Worm (Caenorhabditis elegans): ENCODE results near the gene smi-1.

DNA sequence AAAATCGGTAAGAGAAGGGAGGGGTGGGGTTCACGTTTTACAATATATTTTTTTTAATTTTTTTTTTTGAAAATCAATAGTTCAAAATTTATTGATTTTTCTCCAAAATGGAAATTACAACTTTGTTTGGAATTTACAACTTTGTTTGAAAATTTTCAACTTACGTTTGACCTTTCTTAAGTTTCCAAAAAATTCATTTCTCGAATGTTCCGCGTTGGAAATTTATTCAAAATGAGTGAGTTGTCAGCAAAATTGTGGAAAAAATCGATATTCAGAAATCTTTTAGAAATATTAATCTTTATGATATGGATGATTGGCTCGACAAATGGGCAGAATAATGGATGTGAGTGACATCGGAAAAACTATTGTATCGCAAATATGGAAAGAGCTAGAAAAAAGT is 9.2 kb downstream of the smi-1 start, which contains the start of gene B0524.3:
- no peak for TF ChIP-seq ama-1 (optimal IDR thresholded peaks at IDR 0.05)
- TF ChIP-seq hmbx-1 (tag; optimal IDR thresholded peaks at IDR 0.05), result no peak
- TF ChIP-seq tbx-11 (GFP tag; IDR thresholded peaks at IDR 0.05), result no peak
- no peak for TF ChIP-seq F13C5.2 (tag; optimal IDR thresholded peaks at IDR 0.05)
- TF ChIP-seq flt-1 (GFP tag; IDR thresholded peaks at IDR 0.05), result no peak
- no peak for TF ChIP-seq sea-1 (GFP tag; conservative IDR thresholded peaks at IDR 0.05)
- TF ChIP-seq pes-1 (GFP tag; IDR thresholded peaks at IDR 0.05), result no peak
- TF ChIP-seq scrt-1 (GFP tag; IDR thresholded peaks at IDR 0.05), result no peak
